Worm (Caenorhabditis elegans) whole organism, midembryonic: Measurements from ENCODE around the gene F18E9.8.
"Not testable (repeated sequence)": the region's sequence is repeated elsewhere in the genome, so short reads cannot be mapped to it uniquely, and the experiment has no call there.

Source experiments
- T22C8.4 ChIP-seq: fragments of 200-800 bp; sonication (Bioruptor generic); IDR thresholded peaks from 2 replicates; pipeline ENCODE4 v1.3.6; 2022; ENCODE audit warnings: missing genetic modification characterization, missing compliant biosample characterization
- cog-1 ChIP-seq: sonication (generic microtip); optimal IDR thresholded peaks from 2 replicates; lab custom pipeline; 2016; ENCODE audit warnings: missing genetic modification characterization, missing compliant biosample characterization
- flt-1 ChIP-seq: fragments of 200-800 bp; sonication (Bioruptor generic); IDR thresholded peaks from 2 replicates; pipeline ENCODE4 v1.3.6; 2022; ENCODE audit warnings: missing genetic modification characterization, missing compliant biosample characterization
- klf-2 ChIP-seq: fragments of 200-800 bp; sonication (Bioruptor generic); conservative IDR thresholded peaks from 2 replicates; pipeline ENCODE4 v1.3.6; 2022; ENCODE audit warnings: missing genetic modification reagents, missing genetic modification characterization, missing compliant biosample characterization
- ref-1 ChIP-seq: fragments of 200-800 bp; sonication (Bioruptor generic); conservative IDR thresholded peaks from 2 replicates; pipeline ENCODE4 v1.3.6; 2022; ENCODE audit warnings: missing genetic modification reagents, missing genetic modification characterization, missing compliant biosample characterization
- tab-1 ChIP-seq: fragments of 200-800 bp; sonication (Bioruptor generic); IDR thresholded peaks from 2 replicates; pipeline ENCODE4 v1.3.6; 2022; ENCODE audit warnings: missing genetic modification characterization, missing compliant biosample characterization
- ztf-23 ChIP-seq: fragments of 200-800 bp; sonication (Bioruptor generic); IDR thresholded peaks from 2 replicates; pipeline ENCODE4 v1.3.6; 2022; ENCODE audit warnings: missing genetic modification reagents, missing genetic modification characterization, missing compliant biosample characterization
- ztf-29 ChIP-seq: fragments of 200-800 bp; sonication (Bioruptor generic); IDR thresholded peaks from 2 replicates; pipeline ENCODE4 v1.3.6; 2022; ENCODE audit warnings: missing genetic modification reagents, missing genetic modification characterization, missing compliant biosample characterization

DNA sequence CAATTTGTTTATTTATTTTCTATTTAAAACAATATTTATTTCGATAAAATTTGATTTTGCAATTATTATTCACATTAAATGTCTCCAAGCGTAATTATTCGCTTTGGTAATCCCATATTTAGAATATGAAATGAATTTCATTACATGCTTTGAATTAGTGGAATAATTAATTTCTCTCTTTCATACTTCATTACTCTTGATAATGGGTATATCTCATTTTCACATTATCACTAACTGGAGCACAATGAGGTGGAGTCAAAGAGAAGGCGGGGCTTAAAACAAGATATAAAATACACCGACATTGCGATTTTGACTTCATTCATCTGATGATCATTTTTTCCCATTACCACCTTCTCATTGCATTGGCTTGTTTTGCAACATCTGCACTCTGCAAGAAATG lies 29.3 kb upstream of the F18E9.8 start, which contains the start of gene K01A12.4:
- TF ChIP-seq flt-1; ref-1 (GFP tag; lab: Robert Waterston, UW); klf-2 (GFP tag; lab: Robert Waterston, UW); tab-1; ztf-23; ztf-29 (GFP tag; lab: Robert Waterston, UW); cog-1 (tag; lab: Kevin White, UChicago); T22C8.4 (GFP tag; lab: Robert Waterston, UW): not testable (repeated sequence)
